Fruit fly (Drosophila melanogaster) whole organism, pupa: ENCODE results near the gene ind.
A peak's percentile ranks its signal among the peaks of the same experiment; 100 is the strongest.

Experiments
- CG10348 ChIP-seq: fragments of 200-800 bp; sonication (Bioruptor generic); IDR thresholded peaks from 2 replicates; pipeline ENCODE4 v1.3.6; 2022; ENCODE audit warnings: missing biosample characterization, missing genetic modification characterization
- CG12605 ChIP-seq: fragments of 200-800 bp; sonication (Bioruptor generic); IDR thresholded peaks from 2 replicates; pipeline ENCODE4 v1.3.6; 2022; ENCODE audit warnings: missing biosample characterization, missing genetic modification characterization
- CG13204 ChIP-seq: fragments of 200-800 bp; sonication (Bioruptor generic); optimal IDR thresholded peaks from 2 replicates; lab custom pipeline; 2018; ENCODE audit warnings: missing biosample characterization, mild to moderate bottlenecking, missing genetic modification characterization, moderate library complexity
- CG14655 ChIP-seq: fragments of 200-800 bp; sonication (Bioruptor generic); optimal IDR thresholded peaks from 3 replicates; lab custom pipeline; 2017; ENCODE audit warnings: mild to moderate bottlenecking, missing biosample characterization, missing genetic modification reagents, missing genetic modification characterization
- CG15710 ChIP-seq: fragments of 200-800 bp; sonication (Bioruptor generic); optimal IDR thresholded peaks from 2 replicates; lab custom pipeline; 2018; ENCODE audit warnings: missing biosample characterization, mild to moderate bottlenecking, missing genetic modification characterization, moderate library complexity
- CG17806 ChIP-seq: fragments of 200-800 bp; sonication (Bioruptor generic); optimal IDR thresholded peaks from 2 replicates; lab custom pipeline; 2018; ENCODE audit warnings: missing biosample characterization, mild to moderate bottlenecking, missing genetic modification characterization, moderate library complexity
- CG32121 ChIP-seq: fragments of 200-800 bp; sonication (Bioruptor generic); IDR thresholded peaks from 2 replicates; pipeline ENCODE4 v1.3.6; 2022; ENCODE audit warnings: missing biosample characterization, missing genetic modification characterization
- CG34367 ChIP-seq: fragments of 200-800 bp; sonication (Bioruptor generic); optimal IDR thresholded peaks from 2 replicates; lab custom pipeline; 2018; ENCODE audit warnings: missing biosample characterization, mild to moderate bottlenecking, missing genetic modification characterization
- CG4496 ChIP-seq: fragments of 200-800 bp; sonication (Bioruptor generic); IDR thresholded peaks from 3 replicates; pipeline ENCODE4 v1.3.6; 2022; ENCODE audit warnings: missing biosample characterization, missing genetic modification characterization
- CG8159 ChIP-seq: fragments of 200-800 bp; sonication (Bioruptor generic); optimal IDR thresholded peaks from 3 replicates; lab custom pipeline; 2018; ENCODE audit warnings: missing biosample characterization, mild to moderate bottlenecking, missing genetic modification characterization, moderate library complexity
- CG8301 ChIP-seq: fragments of 200-800 bp; sonication (Bioruptor generic); optimal IDR thresholded peaks from 2 replicates; lab custom pipeline; 2018; ENCODE audit warnings: missing biosample characterization, mild to moderate bottlenecking, missing genetic modification characterization
- CG9948 ChIP-seq: fragments of 200-800 bp; sonication (Bioruptor generic); optimal IDR thresholded peaks from 2 replicates; lab custom pipeline; 2018; ENCODE audit warnings: missing biosample characterization, mild to moderate bottlenecking, missing genetic modification characterization, moderate library complexity
- D1 ChIP-seq: fragments of 200-800 bp; sonication (Bioruptor generic); optimal IDR thresholded peaks from 2 replicates; lab custom pipeline; 2018; ENCODE audit warnings: missing biosample characterization, mild to moderate bottlenecking, missing genetic modification characterization, moderate library complexity
- EcR ChIP-seq: fragments of 200-800 bp; sonication (Bioruptor generic); optimal IDR thresholded peaks from 3 replicates; lab custom pipeline; 2019; ENCODE audit warnings: missing biosample characterization, missing genetic modification characterization, mild to moderate bottlenecking, moderate library complexity, missing genetic modification reagents
- Ets98B ChIP-seq: fragments of 200-800 bp; sonication (Bioruptor generic); IDR thresholded peaks from 2 replicates; pipeline ENCODE4 v1.3.6; 2022; ENCODE audit warnings: missing biosample characterization, missing genetic modification characterization
- Pif1A ChIP-seq: fragments of 200-800 bp; sonication (Bioruptor generic); optimal IDR thresholded peaks from 3 replicates; lab custom pipeline; 2016; ENCODE audit warnings: missing biosample characterization, missing genetic modification characterization
- Pif1B ChIP-seq: fragments of 200-800 bp; sonication (Bioruptor generic); optimal IDR thresholded peaks from 3 replicates; lab custom pipeline; 2016; ENCODE audit warnings: missing biosample characterization, missing genetic modification characterization
- Snoo ChIP-seq: fragments of 200-800 bp; sonication (Bioruptor generic); optimal IDR thresholded peaks from 3 replicates; lab custom pipeline; 2017; ENCODE audit warnings: missing biosample characterization, mild to moderate bottlenecking, missing genetic modification characterization, inconsistent platforms
- fd96Ca ChIP-seq: fragments of 200-800 bp; sonication (Bioruptor generic); IDR thresholded peaks from 3 replicates; pipeline ENCODE4 v1.3.6; 2022; ENCODE audit warnings: missing biosample characterization, missing genetic modification characterization
- gl ChIP-seq: fragments of 200-800 bp; sonication (Bioruptor generic); optimal IDR thresholded peaks from 2 replicates; lab custom pipeline; 2018; ENCODE audit warnings: missing biosample characterization, mild to moderate bottlenecking, missing genetic modification characterization
- rn ChIP-seq: fragments of 200-800 bp; sonication (Bioruptor generic); IDR thresholded peaks from 2 replicates; pipeline ENCODE4 v1.3.6; 2022; ENCODE audit warnings: missing biosample characterization, missing genetic modification characterization

Gene ind

dm6 chr3L:15023192-15023591 is 20.5 kb downstream of the ind start, which contains the start of gene CG32148:
Gene CG32148 (plus strand): TSS chr3L:15023492.
- TF ChIP-seq Snoo (tag; lab: Kevin White, UChicago) (no peak), fd96Ca (GFP tag; lab: Robert Waterston, UW) (no peak), Pif1A (GFP tag; lab: Kevin White, UChicago) (no peak), CG8301 (no peak), CG9948 (tag; lab: Kevin White, UChicago) (no peak), CG13204 (GFP tag; lab: Kevin White, UChicago) (no peak), rn (GFP tag; lab: Robert Waterston, UW) (no peak), CG10348 (no peak)

- no peak for TF ChIP-seq CG4496 (GFP tag; lab: Robert Waterston, UW)
- TF ChIP-seq CG9948 (tag; lab: Kevin White, UChicago), result no peak
- no peak for TF ChIP-seq CG34367 (tag; lab: Kevin White, UChicago)
- no peak for TF ChIP-seq CG17806 (tag; lab: Kevin White, UChicago)
- TF ChIP-seq CG8159 (tag; lab: Kevin White, UChicago), result no peak
- TF ChIP-seq CG10348, result no peak
- TF ChIP-seq CG14655 (GFP tag; lab: Kevin White, UChicago), result no peak
Measured at dm6 chr3L:15021008-15021407, 22.7 kb downstream of the ind start.

- TF ChIP-seq CG10348 (no peak), CG12605 (GFP tag; lab: Robert Waterston, UW) (peak; percentile 96), CG8159 (tag; lab: Kevin White, UChicago) (peak; percentile 87), CG9948 (tag; lab: Kevin White, UChicago) (peak; percentile 86), D1 (peak; percentile 97), Pif1B (GFP tag; lab: Kevin White, UChicago) (peak; percentile 91), CG32121 (GFP tag; lab: Robert Waterston, UW) (peak; percentile 91), CG14655 (GFP tag; lab: Kevin White, UChicago) (peak; percentile 91), Ets98B (peak; percentile 96), CG17806 (tag; lab: Kevin White, UChicago) (peak; percentile 94), CG4496 (GFP tag; lab: Robert Waterston, UW) (peak; percentile 95), EcR (GFP tag; lab: Kevin White, UChicago) (peak; percentile 59), gl (peak; percentile 75), CG13204 (GFP tag; lab: Kevin White, UChicago) (peak; percentile 54), rn (GFP tag; lab: Robert Waterston, UW) (peak; percentile 75), CG15710 (tag; lab: Kevin White, UChicago) (peak; percentile 83), CG34367 (tag; lab: Kevin White, UChicago) (peak; percentile 86), CG8301 (peak; percentile 87), fd96Ca (GFP tag; lab: Robert Waterston, UW) (peak; percentile 74), Pif1A (GFP tag; lab: Kevin White, UChicago) (peak; percentile 90), Snoo (tag; lab: Kevin White, UChicago) (peak; percentile 79)
Measured at dm6 chr3L:15013957-15014692, 29.6 kb downstream of the ind start, which contains the start of gene Reck. Gene Reck (minus strand): TSS chr3L:15014062.

- TF ChIP-seq CG10348 (no peak), CG14655 (GFP tag; lab: Kevin White, UChicago) (peak; percentile 60), fd96Ca (GFP tag; lab: Robert Waterston, UW) (no peak), CG34367 (tag; lab: Kevin White, UChicago) (no peak), CG32121 (GFP tag; lab: Robert Waterston, UW) (no peak), CG17806 (tag; lab: Kevin White, UChicago) (peak; percentile 55), CG15710 (tag; lab: Kevin White, UChicago) (peak; percentile 71), CG12605 (GFP tag; lab: Robert Waterston, UW) (0 out of 2 replicates have a peak, but pooled peaks have one; percentile 14), Snoo (tag; lab: Kevin White, UChicago) (peak; percentile 1), D1 (no peak), CG8301 (peak; percentile 55), CG9948 (tag; lab: Kevin White, UChicago) (peak; percentile 64), Pif1A (GFP tag; lab: Kevin White, UChicago) (peak; percentile 46), EcR (GFP tag; lab: Kevin White, UChicago) (no peak), gl (no peak), CG4496 (GFP tag; lab: Robert Waterston, UW) (peak; percentile 41; the same call in 1 of the 3 replicates), Ets98B (no peak), Pif1B (GFP tag; lab: Kevin White, UChicago) (no peak), rn (GFP tag; lab: Robert Waterston, UW) (no peak), CG13204 (GFP tag; lab: Kevin White, UChicago) (no peak), CG8159 (tag; lab: Kevin White, UChicago) (peak; percentile 74)
Measured at dm6 chr3L:15013296-15013695, 30.4 kb downstream of the ind start.

- TF ChIP-seq CG8301, result peak; percentile 79
- peak; percentile 83 for TF ChIP-seq CG14655 (GFP tag; lab: Kevin White, UChicago)
- peak; percentile 85 for TF ChIP-seq CG8159 (tag; lab: Kevin White, UChicago)
- peak; percentile 21 for TF ChIP-seq CG13204 (GFP tag; lab: Kevin White, UChicago)
- no peak for TF ChIP-seq fd96Ca (GFP tag; lab: Robert Waterston, UW)
- TF ChIP-seq CG17806 (tag; lab: Kevin White, UChicago), result peak; percentile 86
- TF ChIP-seq CG32121 (GFP tag; lab: Robert Waterston, UW), result peak; percentile 81
- peak; percentile 39 for TF ChIP-seq Snoo (tag; lab: Kevin White, UChicago)
- peak; percentile 48 for TF ChIP-seq gl
- peak; percentile 82 for TF ChIP-seq CG9948 (tag; lab: Kevin White, UChicago)
- TF ChIP-seq CG4496 (GFP tag; lab: Robert Waterston, UW), result peak; percentile 87
- TF ChIP-seq Ets98B, result peak; percentile 82
- peak; percentile 71 for TF ChIP-seq Pif1A (GFP tag; lab: Kevin White, UChicago)
- TF ChIP-seq Pif1B (GFP tag; lab: Kevin White, UChicago), result peak; percentile 64
- peak; percentile 78 for TF ChIP-seq CG34367 (tag; lab: Kevin White, UChicago)
- TF ChIP-seq D1, result peak; percentile 66
- peak; percentile 46 for TF ChIP-seq EcR (GFP tag; lab: Kevin White, UChicago)
- peak; percentile 86 for TF ChIP-seq CG15710 (tag; lab: Kevin White, UChicago)
- peak; percentile 46; the same call in 1 of the 2 replicates for TF ChIP-seq rn (GFP tag; lab: Robert Waterston, UW)
- 0 out of 2 replicates have a peak, but pooled peaks have one; percentile 17 for TF ChIP-seq CG10348
- TF ChIP-seq CG12605 (GFP tag; lab: Robert Waterston, UW), result peak; percentile 72
Measured at dm6 chr3L:15011638-15012335, 31.9 kb downstream of the ind start.
